Worm (Caenorhabditis elegans): ENCODE measurements around the gene acp-7.

The acp-7 gene

DNA sequence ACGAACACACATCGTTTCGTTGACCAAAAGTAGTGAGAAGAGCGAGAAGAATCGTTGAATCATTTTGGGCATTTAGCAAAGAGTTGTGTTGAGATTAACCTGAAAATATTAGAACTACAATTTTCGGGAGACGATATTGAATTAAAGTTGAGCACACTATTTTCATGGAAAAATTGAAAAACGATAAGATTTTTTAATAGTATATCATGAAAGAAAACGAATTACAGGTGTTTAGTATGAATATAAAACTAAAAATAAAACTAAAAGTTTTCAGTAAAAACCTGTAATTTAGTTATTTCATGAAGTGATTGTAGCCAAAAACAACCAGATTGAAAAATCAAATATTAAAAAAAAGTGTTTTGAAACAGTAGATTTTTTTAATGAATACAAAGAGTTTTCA is 26.0 kb upstream of the acp-7 start, which contains the start of gene lgc-10:
Gene lgc-10 (minus strand): TSS at position 101 of the 400 bp plus-strand sequence.
- no peak for TF ChIP-seq flt-1 (GFP tag; IDR thresholded peaks at IDR 0.05)

DNA sequence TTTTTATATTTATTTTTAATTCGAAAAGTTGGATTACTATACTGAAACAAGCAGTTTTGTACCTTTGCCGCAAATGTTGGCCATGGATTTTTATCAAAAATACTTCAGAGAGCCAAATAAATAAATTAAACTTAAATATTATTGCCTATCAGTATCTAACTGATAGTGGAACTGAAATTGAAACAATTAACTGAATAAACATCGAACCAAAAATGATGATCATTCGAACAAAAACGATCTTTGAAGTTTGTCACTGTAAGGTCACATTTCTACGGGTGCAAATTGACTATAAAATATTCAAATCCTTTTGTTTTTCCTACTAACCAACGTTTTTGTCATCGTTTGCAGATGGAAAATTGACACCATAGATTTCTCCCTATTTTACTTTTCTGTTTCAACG is 11.5 kb upstream of the acp-7 start:
- no peak for TF ChIP-seq F13C5.2 (tag; optimal IDR thresholded peaks at IDR 0.05)
- TF ChIP-seq scrt-1 (GFP tag; IDR thresholded peaks at IDR 0.05), result no peak
- no peak for TF ChIP-seq aly-1 (tag; optimal IDR thresholded peaks at IDR 0.05)
- TF ChIP-seq tbx-11 (GFP tag; IDR thresholded peaks at IDR 0.05), result no peak
- TF ChIP-seq ama-1 (optimal IDR thresholded peaks at IDR 0.05), result no peak
- no peak for TF ChIP-seq ets-7 (tag; optimal IDR thresholded peaks at IDR 0.05)
- TF ChIP-seq hmbx-1 (tag; optimal IDR thresholded peaks at IDR 0.05), result no peak
- TF ChIP-seq flt-1 (GFP tag; IDR thresholded peaks at IDR 0.05), result no peak
- no peak for TF ChIP-seq pes-1 (GFP tag; IDR thresholded peaks at IDR 0.05)
- no peak for TF ChIP-seq ceh-13 (GFP tag; optimal IDR thresholded peaks at IDR 0.05)

DNA sequence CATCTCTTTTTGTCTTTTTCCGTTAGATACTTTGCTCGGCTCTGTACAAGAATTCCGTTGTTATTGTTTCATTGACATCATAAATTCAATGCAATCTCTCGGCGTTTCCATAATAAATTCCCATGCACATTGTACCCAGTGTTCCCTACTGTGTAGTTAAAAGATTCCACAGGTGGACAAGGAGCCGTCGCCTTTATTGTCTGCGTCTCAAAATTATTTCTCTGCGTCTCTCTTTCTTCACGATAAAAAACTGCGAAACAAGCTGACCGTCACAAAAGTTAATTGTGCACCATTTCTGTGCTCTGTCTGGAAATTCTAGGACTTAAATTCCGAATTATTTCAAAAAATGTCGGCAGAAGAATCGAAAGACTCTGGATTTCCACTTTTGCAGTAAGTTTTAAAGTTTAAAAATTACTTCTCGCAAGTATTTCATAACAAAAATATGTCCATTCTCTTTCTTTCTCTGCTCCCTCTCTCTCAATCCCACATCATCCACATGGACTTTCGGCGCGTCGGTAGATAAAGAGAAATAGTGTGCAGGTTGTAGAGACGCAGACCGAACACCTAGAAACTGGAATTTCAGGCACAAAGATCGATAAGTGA is 10.6 kb upstream of the acp-7 start:
- TF ChIP-seq sea-1 (GFP tag; conservative IDR thresholded peaks at IDR 0.05) (no peak), ceh-36 (tag; optimal IDR thresholded peaks at IDR 0.05) (no peak), scrt-1 (GFP tag; IDR thresholded peaks at IDR 0.05) (no peak), aly-1 (tag; optimal IDR thresholded peaks at IDR 0.05) (no peak), F13C5.2 (tag; optimal IDR thresholded peaks at IDR 0.05) (no peak), tbx-37 (GFP tag; conservative IDR thresholded peaks at IDR 0.05) (no peak), B0310.2 (tag; optimal IDR thresholded peaks at IDR 0.05) (no peak), hnd-1 (tag; optimal IDR thresholded peaks at IDR 0.05) (no peak), ceh-13 (GFP tag; optimal IDR thresholded peaks at IDR 0.05) (no peak), ama-1 (optimal IDR thresholded peaks at IDR 0.05) (no peak), ets-7 (tag; optimal IDR thresholded peaks at IDR 0.05) (no peak), hmbx-1 (tag; optimal IDR thresholded peaks at IDR 0.05) (no peak), hmg-4 (GFP tag; optimal IDR thresholded peaks at IDR 0.05) (no peak), tbx-11 (GFP tag; IDR thresholded peaks at IDR 0.05) (no peak)

DNA sequence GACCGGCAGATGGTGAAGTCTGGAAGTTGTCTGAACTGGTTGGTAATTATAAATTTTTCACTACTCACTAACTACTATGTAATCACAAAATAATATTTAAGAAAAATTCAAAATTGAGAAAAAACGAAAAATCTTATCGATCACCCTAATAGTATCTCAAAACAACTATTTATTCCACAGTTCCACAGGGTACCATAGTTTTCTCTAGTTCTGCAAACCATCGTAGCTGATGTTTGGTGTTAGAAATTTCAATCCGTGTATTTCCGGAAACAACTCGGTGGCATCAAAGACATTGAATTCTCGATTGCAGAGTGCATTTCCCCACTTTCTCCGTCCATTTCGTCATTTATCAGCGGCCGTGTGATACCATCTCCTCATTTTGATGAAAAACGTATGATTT is 10.1 kb upstream of the acp-7 start, which contains the start of gene Y73B6BL.31:
Gene Y73B6BL.31 (plus strand): TSS at position 301 of the 400 bp plus-strand sequence.
- TF ChIP-seq ceh-13 (GFP tag; optimal IDR thresholded peaks at IDR 0.05) (no peak), B0310.2 (tag; optimal IDR thresholded peaks at IDR 0.05) (no peak), hmbx-1 (tag; optimal IDR thresholded peaks at IDR 0.05) (no peak), sea-1 (GFP tag; conservative IDR thresholded peaks at IDR 0.05) (no peak), flt-1 (GFP tag; IDR thresholded peaks at IDR 0.05) (no peak), F13C5.2 (tag; optimal IDR thresholded peaks at IDR 0.05) (no peak), scrt-1 (GFP tag; IDR thresholded peaks at IDR 0.05) (no peak), ets-7 (tag; optimal IDR thresholded peaks at IDR 0.05) (no peak), tbx-11 (GFP tag; IDR thresholded peaks at IDR 0.05) (no peak), pes-1 (GFP tag; IDR thresholded peaks at IDR 0.05) (no peak), ceh-36 (tag; optimal IDR thresholded peaks at IDR 0.05) (no peak), ama-1 (optimal IDR thresholded peaks at IDR 0.05) (no peak), hmg-4 (GFP tag; optimal IDR thresholded peaks at IDR 0.05) (no peak), tbx-37 (GFP tag; conservative IDR thresholded peaks at IDR 0.05) (no peak), hnd-1 (tag; optimal IDR thresholded peaks at IDR 0.05) (no peak), tra-4 (tag; optimal IDR thresholded peaks at IDR 0.05) (no peak), aly-1 (tag; optimal IDR thresholded peaks at IDR 0.05) (no peak)

DNA sequence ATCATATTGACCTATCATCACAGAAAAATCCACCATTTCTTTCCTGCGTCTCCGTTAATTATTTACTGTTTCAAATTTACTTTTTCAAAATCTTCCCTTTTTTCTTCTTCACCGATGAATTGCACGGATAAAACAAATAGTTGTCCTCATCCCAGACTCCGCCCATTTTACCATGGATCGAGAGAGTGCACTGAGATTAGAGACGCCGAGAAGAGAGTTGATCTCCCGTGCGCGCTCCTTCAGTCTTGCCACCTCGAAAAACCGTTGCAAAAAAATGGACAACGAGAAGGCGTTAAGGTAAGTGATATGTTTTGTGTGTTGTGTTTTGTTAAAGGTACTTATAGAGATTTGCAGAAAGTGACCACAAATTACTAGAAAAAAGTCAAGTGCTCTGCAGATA is 6.6 kb upstream of the acp-7 start, which contains the start of gene dlc-5:
Gene dlc-5 (plus strand): TSS at position 154 of the 400 bp plus-strand sequence.
- no peak for TF ChIP-seq flt-1 (GFP tag; IDR thresholded peaks at IDR 0.05)
- no peak for TF ChIP-seq pes-1 (GFP tag; IDR thresholded peaks at IDR 0.05)
- TF ChIP-seq ceh-36 (tag; optimal IDR thresholded peaks at IDR 0.05), result no peak
- TF ChIP-seq B0310.2 (tag; optimal IDR thresholded peaks at IDR 0.05), result no peak
- no peak for TF ChIP-seq sea-1 (GFP tag; conservative IDR thresholded peaks at IDR 0.05)
- TF ChIP-seq tbx-37 (GFP tag; conservative IDR thresholded peaks at IDR 0.05), result no peak
- TF ChIP-seq hmg-4 (GFP tag; optimal IDR thresholded peaks at IDR 0.05), result no peak
- no peak for TF ChIP-seq scrt-1 (GFP tag; IDR thresholded peaks at IDR 0.05)
- no peak for TF ChIP-seq F13C5.2 (tag; optimal IDR thresholded peaks at IDR 0.05)
- TF ChIP-seq tra-4 (tag; optimal IDR thresholded peaks at IDR 0.05), result no peak
- TF ChIP-seq ceh-13 (GFP tag; optimal IDR thresholded peaks at IDR 0.05), result no peak
- TF ChIP-seq tbx-11 (GFP tag; IDR thresholded peaks at IDR 0.05), result no peak
- TF ChIP-seq ama-1 (optimal IDR thresholded peaks at IDR 0.05), result no peak
- TF ChIP-seq aly-1 (tag; optimal IDR thresholded peaks at IDR 0.05), result no peak
- no peak for TF ChIP-seq ets-7 (tag; optimal IDR thresholded peaks at IDR 0.05)
- no peak for TF ChIP-seq hnd-1 (tag; optimal IDR thresholded peaks at IDR 0.05)

DNA sequence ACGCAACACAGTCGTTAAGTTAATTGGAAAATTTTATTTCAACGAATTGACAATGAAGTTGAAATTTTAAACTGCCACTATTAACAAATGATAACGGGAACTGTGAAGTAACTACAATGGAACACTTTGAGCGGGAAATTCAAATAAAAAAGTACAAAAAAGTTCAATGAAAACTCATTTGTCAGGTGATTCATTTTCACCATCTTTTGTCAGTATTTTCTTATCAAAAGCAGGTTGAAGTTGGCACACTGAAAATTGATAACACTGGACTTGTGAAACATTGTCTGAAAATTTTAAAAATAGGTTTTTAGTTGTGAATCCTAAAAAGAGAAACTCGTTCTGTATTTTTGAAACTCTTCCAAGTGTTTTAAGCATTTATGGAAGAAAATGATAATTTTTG is 1.9 kb upstream of the acp-7 start:
- TF ChIP-seq tbx-37 (GFP tag; conservative IDR thresholded peaks at IDR 0.05) (no peak), ceh-13 (GFP tag; optimal IDR thresholded peaks at IDR 0.05) (no peak), scrt-1 (GFP tag; IDR thresholded peaks at IDR 0.05) (no peak), hmbx-1 (tag; optimal IDR thresholded peaks at IDR 0.05) (no peak), ceh-36 (tag; optimal IDR thresholded peaks at IDR 0.05) (no peak), F13C5.2 (tag; optimal IDR thresholded peaks at IDR 0.05) (no peak), tra-4 (tag; optimal IDR thresholded peaks at IDR 0.05) (no peak), B0310.2 (tag; optimal IDR thresholded peaks at IDR 0.05) (no peak), hnd-1 (tag; optimal IDR thresholded peaks at IDR 0.05) (no peak), pes-1 (GFP tag; IDR thresholded peaks at IDR 0.05) (no peak), hmg-4 (GFP tag; optimal IDR thresholded peaks at IDR 0.05) (no peak), aly-1 (tag; optimal IDR thresholded peaks at IDR 0.05) (no peak), ama-1 (optimal IDR thresholded peaks at IDR 0.05) (no peak), flt-1 (GFP tag; IDR thresholded peaks at IDR 0.05) (no peak)

DNA sequence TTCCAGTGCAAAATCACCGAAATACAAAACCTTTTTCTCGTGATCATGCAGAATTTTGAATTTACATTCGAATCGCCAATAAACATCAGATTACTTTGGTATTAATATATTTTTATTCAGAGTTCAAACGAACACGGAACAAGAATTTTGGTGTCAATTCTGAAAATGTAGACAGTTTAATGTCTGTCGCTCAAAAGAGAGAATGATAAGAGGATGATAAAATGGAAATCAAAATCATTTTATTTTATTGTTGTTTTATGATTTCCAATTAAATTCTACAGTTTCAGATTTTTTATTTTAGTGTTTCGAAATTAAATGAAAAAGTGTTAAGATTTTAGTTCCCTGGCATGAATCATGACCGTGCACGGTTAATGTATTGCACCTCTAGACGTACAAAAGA is 893 bp upstream of the acp-7 start:
- TF ChIP-seq hnd-1 (tag; optimal IDR thresholded peaks at IDR 0.05), result no peak
- TF ChIP-seq tbx-11 (GFP tag; IDR thresholded peaks at IDR 0.05), result no peak
- no peak for TF ChIP-seq ets-7 (tag; optimal IDR thresholded peaks at IDR 0.05)
- no peak for TF ChIP-seq ceh-13 (GFP tag; optimal IDR thresholded peaks at IDR 0.05)
- TF ChIP-seq ama-1 (optimal IDR thresholded peaks at IDR 0.05), result no peak
- no peak for TF ChIP-seq scrt-1 (GFP tag; IDR thresholded peaks at IDR 0.05)
- TF ChIP-seq tra-4 (tag; optimal IDR thresholded peaks at IDR 0.05), result no peak
- TF ChIP-seq aly-1 (tag; optimal IDR thresholded peaks at IDR 0.05), result no peak
- no peak for TF ChIP-seq hmbx-1 (tag; optimal IDR thresholded peaks at IDR 0.05)
- no peak for TF ChIP-seq sea-1 (GFP tag; conservative IDR thresholded peaks at IDR 0.05)
- no peak for TF ChIP-seq F13C5.2 (tag; optimal IDR thresholded peaks at IDR 0.05)
- no peak for TF ChIP-seq hmg-4 (GFP tag; optimal IDR thresholded peaks at IDR 0.05)
- no peak for TF ChIP-seq ceh-36 (tag; optimal IDR thresholded peaks at IDR 0.05)
- TF ChIP-seq flt-1 (GFP tag; IDR thresholded peaks at IDR 0.05), result no peak
- TF ChIP-seq B0310.2 (tag; optimal IDR thresholded peaks at IDR 0.05), result no peak
